Worm (Caenorhabditis elegans): ENCODE measurements around the gene C01B10.6.

ce11 chrIV:6639880-6640279, at the start of gene C01B10.6:
- no peak for TF ChIP-seq pha-4 (tag; optimal IDR thresholded peaks at IDR 0.05)
- TF ChIP-seq ref-2 (tag; optimal IDR thresholded peaks at IDR 0.05): no peak
